Fruit fly (Drosophila melanogaster) whole organism, embryonic: Measurements from ENCODE around the gene CG15403.

ENCODE experiments used
- ATbp ChIP-seq: fragments of 200-800 bp; sonication (Bioruptor generic); optimal IDR thresholded peaks from 2 replicates; lab custom pipeline; 2017; ENCODE audit warnings: missing biosample characterization, mild to moderate bottlenecking, missing genetic modification characterization, missing genetic modification reagents
- Awh ChIP-seq: fragments of 200-800 bp; sonication (Bioruptor generic); IDR thresholded peaks from 2 replicates; pipeline ENCODE4, ENCODE4 v1.3.6; 2022; ENCODE audit warnings: missing biosample characterization, missing genetic modification characterization
- B-H2 ChIP-seq: fragments of 200-800 bp; sonication (Bioruptor generic); optimal IDR thresholded peaks from 2 replicates; lab custom pipeline; 2018; ENCODE audit warnings: missing biosample characterization, mild to moderate bottlenecking, missing genetic modification characterization
- CG11085 ChIP-seq: fragments of 200-800 bp; sonication (Bioruptor generic); IDR thresholded peaks from 2 replicates; pipeline ENCODE4 v1.3.6; 2022; ENCODE audit warnings: missing biosample characterization, missing genetic modification characterization
- CG1602 ChIP-seq: fragments of 200-800 bp; sonication (Bioruptor generic); optimal IDR thresholded peaks from 3 replicates; lab custom pipeline; 2016; ENCODE audit warnings: missing biosample characterization, missing genetic modification characterization
- CG18011 ChIP-seq: fragments of 200-800 bp; sonication (Bioruptor generic); optimal IDR thresholded peaks from 2 replicates; lab custom pipeline; 2017; ENCODE audit warnings: missing biosample characterization, missing genetic modification characterization, mild to moderate bottlenecking, moderate library complexity, missing genotype
- CG2875 ChIP-seq: fragments of 200-800 bp; sonication (Bioruptor generic); optimal IDR thresholded peaks from 2 replicates; lab custom pipeline; 2017; ENCODE audit warnings: missing biosample characterization, mild to moderate bottlenecking, missing genetic modification characterization, missing genetic modification reagents
- CG2889 ChIP-seq: fragments of 200-800 bp; sonication (Bioruptor generic); IDR thresholded peaks from 3 replicates; pipeline ENCODE4 v1.3.6; 2022; ENCODE audit warnings: missing biosample characterization, missing genetic modification characterization
- CG34224 ChIP-seq: fragments of 200-800 bp; sonication (Bioruptor generic); IDR thresholded peaks from 3 replicates; pipeline ENCODE4 v1.3.6; 2022; ENCODE audit warnings: missing biosample characterization, missing genetic modification characterization; ENCODE audit not compliant: partially characterized antibody
- CG4404 ChIP-seq: fragments of 200-800 bp; sonication (Bioruptor generic); IDR thresholded peaks from 2 replicates; pipeline ENCODE4 v1.3.6; 2022; ENCODE audit warnings: missing biosample characterization, missing genetic modification characterization
- CG6175 ChIP-seq: fragments of 200-800 bp; sonication (Bioruptor generic); IDR thresholded peaks from 3 replicates; pipeline ENCODE4 v1.3.6; 2022; ENCODE audit warnings: missing biosample characterization, missing genetic modification characterization
- CG6272 ChIP-seq: fragments of 200-800 bp; sonication (Bioruptor generic); IDR thresholded peaks from 2 replicates; pipeline ENCODE4 v1.3.6; 2022; ENCODE audit warnings: missing biosample characterization, missing genetic modification characterization
- CG6654 ChIP-seq: fragments of 200-800 bp; sonication (Bioruptor generic); optimal IDR thresholded peaks from 2 replicates; lab custom pipeline; 2017; ENCODE audit warnings: missing biosample characterization, mild to moderate bottlenecking, missing genetic modification characterization
- CG6683 ChIP-seq: fragments of 200-800 bp; sonication (Bioruptor generic); optimal IDR thresholded peaks from 2 replicates; lab custom pipeline; 2017; ENCODE audit warnings: missing biosample characterization, mild to moderate bottlenecking, missing genetic modification characterization, missing genetic modification reagents
- CG8944 ChIP-seq: fragments of 200-800 bp; sonication (Bioruptor generic); optimal IDR thresholded peaks from 3 replicates; lab custom pipeline; 2016; ENCODE audit warnings: missing biosample characterization, missing genetic modification characterization
- Camta ChIP-seq: fragments of 200-800 bp; sonication (Bioruptor generic); optimal IDR thresholded peaks from 2 replicates; lab custom pipeline; 2016; ENCODE audit warnings: missing biosample characterization, missing genetic modification characterization
- CkIIα-i1 ChIP-seq: fragments of 200-800 bp; sonication (Bioruptor generic); IDR thresholded peaks from 2 replicates; pipeline ENCODE4 v1.3.6; 2022; ENCODE audit warnings: missing biosample characterization, missing genetic modification characterization
- D19A ChIP-seq: fragments of 200-800 bp; optimal IDR thresholded peaks from 3 replicates; lab custom pipeline; 2019; ENCODE audit warnings: missing biosample characterization, mild to moderate bottlenecking, missing genetic modification characterization, moderate library complexity
- Dek ChIP-seq: fragments of 200-800 bp; sonication (Bioruptor generic); optimal IDR thresholded peaks from 3 replicates; lab custom pipeline; 2019; ENCODE audit warnings: missing biosample characterization, mild to moderate bottlenecking, missing genetic modification characterization, moderate library complexity
- Dip3 ChIP-seq: fragments of 200-800 bp; sonication (Bioruptor generic); optimal IDR thresholded peaks from 3 replicates; lab custom pipeline; 2016; ENCODE audit warnings: missing biosample characterization, missing genetic modification characterization
- Lpt ChIP-seq: fragments of >200 bp; optimal IDR thresholded peaks from 2 replicates; lab custom pipeline; 2018; ENCODE audit warnings: missing biosample characterization, missing genetic modification characterization
- Opbp ChIP-seq: fragments of 200-800 bp; sonication (Bioruptor generic); IDR thresholded peaks from 3 replicates; pipeline ENCODE4 v1.3.6; 2022; ENCODE audit warnings: missing biosample characterization, missing genetic modification characterization; ENCODE audit not compliant: partially characterized antibody
- Optix ChIP-seq: fragments of 200-800 bp; sonication (Bioruptor generic); IDR thresholded peaks from 3 replicates; pipeline ENCODE4 v1.3.6; 2022; ENCODE audit warnings: missing biosample characterization, missing genetic modification characterization
- Poxn ChIP-seq: fragments of 200-800 bp; sonication (Bioruptor generic); IDR thresholded peaks from 2 replicates; pipeline ENCODE4 v1.3.6; 2022; ENCODE audit warnings: missing biosample characterization, missing genetic modification characterization
- Ravus ChIP-seq: fragments of 200-800 bp; sonication (Bioruptor generic); IDR thresholded peaks from 2 replicates; pipeline ENCODE4 v1.3.6; 2022; ENCODE audit warnings: missing biosample characterization, missing genetic modification characterization
- Side ChIP-seq: fragments of 200-800 bp; sonication (Bioruptor generic); optimal IDR thresholded peaks from 2 replicates; lab custom pipeline; 2016; ENCODE audit warnings: missing biosample characterization, missing genetic modification characterization
- Ssrp ChIP-seq: fragments of 200-800 bp; sonication (Bioruptor generic); optimal IDR thresholded peaks from 2 replicates; lab custom pipeline; 2018; ENCODE audit warnings: missing biosample characterization, mild to moderate bottlenecking, missing genetic modification characterization, moderate library complexity
- TFAM ChIP-seq: fragments of 200-800 bp; sonication (Bioruptor generic); optimal IDR thresholded peaks from 2 replicates; lab custom pipeline; 2017; ENCODE audit warnings: missing biosample characterization, missing genetic modification characterization, inconsistent platforms
- Xrp1 ChIP-seq: fragments of 200-800 bp; sonication (Bioruptor generic); IDR thresholded peaks from 2 replicates; pipeline ENCODE4 v1.3.6; 2022; ENCODE audit warnings: missing biosample characterization, missing genetic modification characterization
- YL-1 ChIP-seq: fragments of 200-800 bp; sonication (Bioruptor generic); optimal IDR thresholded peaks from 3 replicates; lab custom pipeline; 2017; ENCODE audit warnings: missing biosample characterization, mild to moderate bottlenecking, missing genetic modification characterization
- ab ChIP-seq: fragments of 200-800 bp; sonication (Bioruptor generic); optimal IDR thresholded peaks from 2 replicates; lab custom pipeline; 2016; ENCODE audit warnings: missing biosample characterization, missing genetic modification characterization
- ase ChIP-seq: fragments of 200-800 bp; sonication (Bioruptor generic); IDR thresholded peaks from 3 replicates; pipeline ENCODE4 v1.3.6; 2022; ENCODE audit warnings: missing biosample characterization, missing genetic modification characterization
- bbx ChIP-seq: fragments of 200-800 bp; sonication (Bioruptor generic); IDR thresholded peaks from 2 replicates; pipeline ENCODE4 v1.3.6; 2022; ENCODE audit warnings: missing biosample characterization, missing genetic modification characterization; ENCODE audit not compliant: partially characterized antibody
- bcd ChIP-seq: fragments of 200-800 bp; sonication (Bioruptor generic); optimal IDR thresholded peaks from 2 replicates; lab custom pipeline; 2017; ENCODE audit warnings: missing biosample characterization, mild to moderate bottlenecking, missing genetic modification characterization
- dimm ChIP-seq: fragments of 200-800 bp; sonication (Bioruptor generic); IDR thresholded peaks from 2 replicates; pipeline ENCODE4 v1.3.6; 2022; ENCODE audit warnings: missing biosample characterization, missing genetic modification characterization
- emc ChIP-seq: fragments of 200-800 bp; sonication (Bioruptor generic); optimal IDR thresholded peaks from 2 replicates; lab custom pipeline; 2016; ENCODE audit warnings: missing biosample characterization, missing genetic modification characterization
- ems ChIP-seq: fragments of 200-800 bp; sonication (Bioruptor generic); optimal IDR thresholded peaks from 3 replicates; lab custom pipeline; 2016; ENCODE audit warnings: missing biosample characterization, missing genetic modification characterization
- gt ChIP-seq: fragments of 200-800 bp; sonication (Bioruptor generic); IDR thresholded peaks from 2 replicates; pipeline ENCODE4 v1.3.6; 2022; ENCODE audit warnings: missing biosample characterization, missing genetic modification characterization
- ind ChIP-seq: fragments of 200-800 bp; sonication (Bioruptor generic); optimal IDR thresholded peaks from 3 replicates; lab custom pipeline; 2016; ENCODE audit warnings: missing biosample characterization, missing genetic modification characterization
- kay ChIP-seq: fragments of 200-800 bp; sonication (Bioruptor generic); optimal IDR thresholded peaks from 2 replicates; lab custom pipeline; 2016; ENCODE audit warnings: missing biosample characterization, missing genetic modification characterization
- lbe ChIP-seq: fragments of 200-800 bp; sonication (Bioruptor generic); optimal IDR thresholded peaks from 2 replicates; lab custom pipeline; 2016; ENCODE audit warnings: missing biosample characterization, mild to moderate bottlenecking, missing genetic modification characterization
- mam ChIP-seq: fragments of 200-800 bp; sonication (Bioruptor generic); optimal IDR thresholded peaks from 3 replicates; lab custom pipeline; 2016; ENCODE audit warnings: missing biosample characterization, missing genetic modification characterization
- nerfin-1 ChIP-seq: fragments of 200-800 bp; sonication (Bioruptor generic); optimal IDR thresholded peaks from 3 replicates; lab custom pipeline; 2019; ENCODE audit warnings: missing biosample characterization, mild to moderate bottlenecking, missing genetic modification characterization, moderate library complexity
- pb ChIP-seq: fragments of 200-800 bp; sonication (Bioruptor generic); optimal IDR thresholded peaks from 3 replicates; lab custom pipeline; 2016; ENCODE audit warnings: missing biosample characterization, missing genetic modification characterization
- ro ChIP-seq: fragments of 200-800 bp; sonication (Bioruptor generic); IDR thresholded peaks from 2 replicates; pipeline ENCODE4 v1.3.6; 2022; ENCODE audit warnings: missing biosample characterization, missing genetic modification characterization
- shn ChIP-seq: fragments of 200-800 bp; sonication (Bioruptor generic); optimal IDR thresholded peaks from 3 replicates; lab custom pipeline; 2016; ENCODE audit warnings: missing biosample characterization, missing genetic modification characterization
- slou ChIP-seq: fragments of 200-800 bp; sonication (Bioruptor generic); optimal IDR thresholded peaks from 3 replicates; lab custom pipeline; 2016; ENCODE audit warnings: missing biosample characterization, missing genetic modification characterization
- slp2 ChIP-seq: fragments of 200-800 bp; sonication (Bioruptor generic); optimal IDR thresholded peaks from 2 replicates; lab custom pipeline; 2016; ENCODE audit warnings: missing biosample characterization, missing genetic modification characterization
- tap ChIP-seq: fragments of 200-800 bp; optimal IDR thresholded peaks from 3 replicates; lab custom pipeline; 2019; ENCODE audit warnings: missing biosample characterization, mild to moderate bottlenecking, missing genetic modification characterization, moderate library complexity
- toy ChIP-seq: fragments of 200-800 bp; sonication (Bioruptor generic); IDR thresholded peaks from 2 replicates; pipeline ENCODE4 v1.3.6; 2022; ENCODE audit warnings: missing biosample characterization, missing genetic modification characterization
- twi ChIP-seq: fragments of 200-800 bp; optimal IDR thresholded peaks from 2 replicates; lab custom pipeline; 2019; ENCODE audit warnings: missing biosample characterization, mild to moderate bottlenecking, missing genetic modification characterization, moderate library complexity
- zen ChIP-seq: fragments of 200-800 bp; sonication (Bioruptor generic); optimal IDR thresholded peaks from 3 replicates; lab custom pipeline; 2018; ENCODE audit warnings: missing biosample characterization, mild to moderate bottlenecking, missing genetic modification characterization, moderate library complexity

The CG15403 gene

dm6 chr2L:3107988-3108678, 20.3 kb upstream of the CG15403 start (continued):
- no peak for TF ChIP-seq CG6272 (GFP tag; lab: Robert Waterston, UW)
- no peak for TF ChIP-seq CG6654 (GFP tag; lab: Kevin White, UChicago)
- no peak for TF ChIP-seq B-H2 (GFP tag; lab: Kevin White, UChicago)
- TF ChIP-seq ATbp, result no peak
- TF ChIP-seq dimm (GFP tag; lab: Robert Waterston, UW), result no peak
- TF ChIP-seq CG18011 (GFP tag; lab: Kevin White, UChicago), result no peak
- TF ChIP-seq kay, result peak; percentile 39
- no peak for TF ChIP-seq nerfin-1 (tag; lab: Kevin White, UChicago)
- no peak for TF ChIP-seq CG6683 (GFP tag; lab: Kevin White, UChicago)
- TF ChIP-seq lbe (GFP tag; lab: Kevin White, UChicago), result no peak
- no peak for TF ChIP-seq toy (GFP tag; lab: Robert Waterston, UW)
- no peak for TF ChIP-seq TFAM (GFP tag; lab: Kevin White, UChicago)
- TF ChIP-seq tap (tag; lab: Kevin White, UChicago), result no peak
- peak; percentile 46; the same call in 1 of the 3 replicates for TF ChIP-seq Opbp
- TF ChIP-seq CG6175 (GFP tag; lab: Robert Waterston, UW), result no peak
- no peak for TF ChIP-seq CG8944 (GFP tag; lab: Kevin White, UChicago)
- no peak for TF ChIP-seq slp2 (GFP tag; lab: Kevin White, UChicago)
- peak; percentile 26; the same call in 1 of the 2 replicates for TF ChIP-seq Awh (GFP tag; lab: Robert Waterston, UW)
- no peak for TF ChIP-seq emc (GFP tag; lab: Kevin White, UChicago)
- TF ChIP-seq CG1602 (GFP tag; lab: Kevin White, UChicago), result no peak
- no peak for TF ChIP-seq Dip3 (GFP tag; lab: Kevin White, UChicago)
- TF ChIP-seq Optix (GFP tag; lab: Robert Waterston, UW), result no peak
- TF ChIP-seq CG2889 (GFP tag; lab: Robert Waterston, UW), result no peak
- no peak for TF ChIP-seq bbx (GFP tag; lab: Robert Waterston, UW)
- no peak for TF ChIP-seq shn (GFP tag; lab: Kevin White, UChicago)
- TF ChIP-seq Camta (GFP tag; lab: Kevin White, UChicago), result no peak
- no peak for TF ChIP-seq ase (GFP tag; lab: Robert Waterston, UW)
- TF ChIP-seq twi, result no peak
- TF ChIP-seq CG11085 (GFP tag; lab: Robert Waterston, UW), result no peak
- no peak for TF ChIP-seq ro
- TF ChIP-seq gt (GFP tag; lab: Robert Waterston, UW), result no peak
- TF ChIP-seq YL-1 (GFP tag; lab: Kevin White, UChicago), result no peak
- no peak for TF ChIP-seq Poxn
- TF ChIP-seq CG34224 (GFP tag; lab: Robert Waterston, UW), result no peak
- TF ChIP-seq CG4404 (GFP tag; lab: Robert Waterston, UW), result no peak
- no peak for TF ChIP-seq D19A (tag; lab: Kevin White, UChicago)
- no peak for TF ChIP-seq ems (GFP tag; lab: Kevin White, UChicago)
- no peak for TF ChIP-seq Ravus (GFP tag; lab: Robert Waterston, UW)
- no peak for TF ChIP-seq slou (GFP tag; lab: Kevin White, UChicago)
- TF ChIP-seq pb, result no peak
- TF ChIP-seq ind (GFP tag; lab: Kevin White, UChicago), result no peak
- TF ChIP-seq Side, result no peak
- no peak for TF ChIP-seq zen (tag; lab: Kevin White, UChicago)
- no peak for TF ChIP-seq Xrp1 (GFP tag; lab: Robert Waterston, UW)
- no peak for TF ChIP-seq bcd (GFP tag; lab: Kevin White, UChicago)
- no peak for TF ChIP-seq ab (GFP tag; lab: Kevin White, UChicago)
- no peak for TF ChIP-seq Lpt (GFP tag; lab: Kevin White, UChicago)
- no peak for TF ChIP-seq CkIIα-i1
- no peak for TF ChIP-seq CG2875 (GFP tag; lab: Kevin White, UChicago)
- TF ChIP-seq Ssrp, result no peak
- TF ChIP-seq mam, result no peak
- no peak for TF ChIP-seq Dek (tag; lab: Kevin White, UChicago)
